Worm (Caenorhabditis elegans): ENCODE data around the gene dod-20.

- TF ChIP-seq ztf-11 (tag; optimal IDR thresholded peaks at IDR 0.05), result no peak
- TF ChIP-seq pha-4 (tag; optimal IDR thresholded peaks at IDR 0.05), result no peak
- no peak for TF ChIP-seq aly-2 (tag; optimal IDR thresholded peaks at IDR 0.05)
- no peak for TF ChIP-seq fkh-10 (GFP tag; optimal IDR thresholded peaks at IDR 0.05)
- TF ChIP-seq elt-3 (tag; optimal IDR thresholded peaks at IDR 0.05), result no peak
Observed at ce11 chrV:373192-373591, 49.0 kb upstream of the dod-20 start.
